Worm (Caenorhabditis elegans) whole organism, early embryonic: Measurements from ENCODE around the gene cca-1.

ENCODE experiments used
- ets-7 ChIP-seq: sonication (generic microtip); optimal IDR thresholded peaks from 2 replicates; lab custom pipeline; 2016; ENCODE audit warnings: missing genotype, missing genetic modification characterization, missing compliant biosample characterization
- flt-1 ChIP-seq: fragments of 200-800 bp; sonication (Bioruptor generic); IDR thresholded peaks from 2 replicates; pipeline ENCODE4 v1.3.6; 2022; ENCODE audit warnings: missing genetic modification characterization, missing compliant biosample characterization
- hmbx-1 ChIP-seq: sonication (generic microtip); optimal IDR thresholded peaks from 2 replicates; lab custom pipeline; 2016; ENCODE audit warnings: mild to moderate bottlenecking, missing genetic modification characterization, missing compliant biosample characterization
- hnd-1 ChIP-seq: sonication (generic microtip); optimal IDR thresholded peaks from 2 replicates; lab custom pipeline; 2016; ENCODE audit warnings: missing genetic modification characterization, missing compliant biosample characterization
- tbx-11 ChIP-seq: fragments of 200-800 bp; sonication (Bioruptor generic); IDR thresholded peaks from 2 replicates; pipeline ENCODE4 v1.3.6; 2022; ENCODE audit warnings: missing genetic modification characterization, missing compliant biosample characterization

- TF ChIP-seq tbx-11 (GFP tag; lab: Robert Waterston, UW) (no peak), hmbx-1 (tag; lab: Kevin White, UChicago) (no peak), flt-1 (GFP tag; lab: Robert Waterston, UW) (no peak), ets-7 (no peak), hnd-1 (tag; lab: Kevin White, UChicago) (no peak)
Measured at ce11 chrX:7901840-7902239, 26.1 kb upstream of the cca-1 start.
